Fruit fly (Drosophila melanogaster) whole organism, embryonic: ENCODE results near the gene CG12301.

ENCODE experiments used
- Atf3 ChIP-seq: fragments of 200-800 bp; sonication (Bioruptor generic); optimal IDR thresholded peaks from 3 replicates; lab custom pipeline; 2016; ENCODE audit warnings: missing biosample characterization, missing genetic modification characterization
- CG11723 ChIP-seq: fragments of 200-800 bp; sonication (Bioruptor generic); optimal IDR thresholded peaks from 2 replicates; lab custom pipeline; 2017; ENCODE audit warnings: missing biosample characterization, mild to moderate bottlenecking, missing genetic modification characterization
- CG12219 ChIP-seq: fragments of 200-800 bp; sonication (Bioruptor generic); optimal IDR thresholded peaks from 3 replicates; lab custom pipeline; 2018; ENCODE audit warnings: missing biosample characterization, mild to moderate bottlenecking, missing genetic modification characterization
- CG1792 ChIP-seq: fragments of 200-800 bp; sonication (Bioruptor generic); optimal IDR thresholded peaks from 2 replicates; lab custom pipeline; 2016; ENCODE audit warnings: missing biosample characterization, missing genetic modification characterization
- CG33557 ChIP-seq: fragments of 200-800 bp; sonication (Bioruptor generic); optimal IDR thresholded peaks from 2 replicates; lab custom pipeline; 2019; ENCODE audit warnings: missing biosample characterization, mild to moderate bottlenecking, missing genetic modification characterization, moderate library complexity
- CG3995 ChIP-seq: fragments of 200-800 bp; sonication (Bioruptor generic); optimal IDR thresholded peaks from 3 replicates; lab custom pipeline; 2016; ENCODE audit warnings: missing biosample characterization, missing genetic modification characterization
- CG4282 ChIP-seq: fragments of 200-800 bp; sonication (Bioruptor generic); optimal IDR thresholded peaks from 2 replicates; lab custom pipeline; 2016; ENCODE audit warnings: missing biosample characterization, missing genetic modification characterization
- CG5953 ChIP-seq: fragments of 200-800 bp; sonication (Bioruptor generic); IDR thresholded peaks from 2 replicates; pipeline ENCODE4 v1.3.6; 2022; ENCODE audit warnings: missing biosample characterization, missing genetic modification characterization
- CG6254 ChIP-seq: fragments of 200-800 bp; sonication (Bioruptor generic); optimal IDR thresholded peaks from 3 replicates; lab custom pipeline; 2017; ENCODE audit warnings: mild to moderate bottlenecking, missing biosample characterization, missing genetic modification reagents, missing genetic modification characterization
- CG6765 ChIP-seq: fragments of 200-800 bp; sonication (Bioruptor generic); optimal IDR thresholded peaks from 3 replicates; lab custom pipeline; 2017; ENCODE audit warnings: missing biosample characterization, mild to moderate bottlenecking, missing genetic modification characterization
- CG7556 ChIP-seq: fragments of 200-800 bp; sonication (Bioruptor generic); optimal IDR thresholded peaks from 2 replicates; lab custom pipeline; 2017; ENCODE audit warnings: missing biosample characterization, mild to moderate bottlenecking, missing genetic modification characterization
- CG7928 ChIP-seq: fragments of 200-800 bp; sonication (Bioruptor generic); optimal IDR thresholded peaks from 2 replicates; lab custom pipeline; 2017; ENCODE audit warnings: missing biosample characterization, mild to moderate bottlenecking, missing genetic modification characterization
- CG8281 ChIP-seq: fragments of 200-800 bp; sonication (Bioruptor generic); optimal IDR thresholded peaks from 2 replicates; lab custom pipeline; 2018; ENCODE audit warnings: missing biosample characterization, mild to moderate bottlenecking, missing genetic modification characterization, moderate library complexity
- CG8290 ChIP-seq, 3 experiments: fragments of 200-800 bp; sonication (Bioruptor generic); optimal IDR thresholded peaks; 2 replicates each; lab custom pipeline; 2016 to 2019; ENCODE audit warnings: missing biosample characterization in 3 of 3, missing genetic modification characterization in 3 of 3, mild to moderate bottlenecking in 2 of 3, moderate library complexity in 1 of 3
- CG9727 ChIP-seq: fragments of 200-800 bp; sonication (Bioruptor generic); optimal IDR thresholded peaks from 3 replicates; lab custom pipeline; 2017; ENCODE audit warnings: missing biosample characterization, mild to moderate bottlenecking, missing genetic modification characterization
- CG9932 ChIP-seq: fragments of 200-800 bp; sonication (Bioruptor generic); IDR thresholded peaks from 2 replicates; pipeline ENCODE4 v1.3.6; 2022; ENCODE audit warnings: missing biosample characterization, missing genetic modification characterization
- CrebB ChIP-seq: fragments of 200-800 bp; sonication (Bioruptor generic); optimal IDR thresholded peaks from 3 replicates; lab custom pipeline; 2018; ENCODE audit warnings: missing biosample characterization, mild to moderate bottlenecking, missing genetic modification characterization
- D19A ChIP-seq: fragments of 200-800 bp; optimal IDR thresholded peaks from 3 replicates; lab custom pipeline; 2019; ENCODE audit warnings: missing biosample characterization, mild to moderate bottlenecking, missing genetic modification characterization, moderate library complexity
- D19B ChIP-seq: fragments of 200-800 bp; sonication (Bioruptor generic); optimal IDR thresholded peaks from 2 replicates; lab custom pipeline; 2017; ENCODE audit warnings: missing biosample characterization, mild to moderate bottlenecking, missing genetic modification characterization
- H15 ChIP-seq: fragments of 200-800 bp; sonication (Bioruptor generic); IDR thresholded peaks from 3 replicates; pipeline ENCODE4 v1.3.6; 2022; ENCODE audit warnings: missing biosample characterization, missing genetic modification characterization
- HHEX ChIP-seq: fragments of 200-800 bp; sonication (Bioruptor generic); optimal IDR thresholded peaks from 3 replicates; lab custom pipeline; 2017; ENCODE audit warnings: missing biosample characterization, mild to moderate bottlenecking, missing genetic modification characterization, missing genetic modification reagents
- Hey ChIP-seq: fragments of 200-800 bp; sonication (Bioruptor generic); optimal IDR thresholded peaks from 3 replicates; lab custom pipeline; 2018; ENCODE audit warnings: missing biosample characterization, mild to moderate bottlenecking, missing genetic modification characterization
- Oli ChIP-seq: fragments of 200-800 bp; sonication (Bioruptor generic); optimal IDR thresholded peaks from 2 replicates; lab custom pipeline; 2018; ENCODE audit warnings: missing biosample characterization, mild to moderate bottlenecking, missing genetic modification characterization, moderate library complexity
- Scr ChIP-seq: fragments of 200-800 bp; sonication (Bioruptor generic); IDR thresholded peaks from 2 replicates; pipeline ENCODE4 v1.3.6; 2022; ENCODE audit warnings: missing biosample characterization, missing genetic modification characterization; ENCODE audit not compliant: partially characterized antibody
- Stat92E ChIP-seq, 3 experiments: fragments of >200 bp in 2 of 3; fragments of 200-800 bp in 1 of 3; sonication (Bioruptor generic) in 1 of 3; optimal IDR thresholded peaks; 2 replicates each; lab custom pipeline; 2017 to 2019; ENCODE audit warnings: missing biosample characterization in 3 of 3, missing genetic modification characterization in 3 of 3, mild to moderate bottlenecking in 1 of 3, moderate library complexity in 1 of 3
- al ChIP-seq: fragments of 200-800 bp; sonication (Bioruptor generic); IDR thresholded peaks from 2 replicates; pipeline ENCODE4 v1.3.6; 2022; ENCODE audit warnings: missing biosample characterization, missing genetic modification characterization
- bbx ChIP-seq: fragments of 200-800 bp; sonication (Bioruptor generic); IDR thresholded peaks from 2 replicates; pipeline ENCODE4 v1.3.6; 2022; ENCODE audit warnings: missing biosample characterization, missing genetic modification characterization; ENCODE audit not compliant: partially characterized antibody
- dmrt11E ChIP-seq: fragments of 200-800 bp; sonication (Bioruptor generic); optimal IDR thresholded peaks from 3 replicates; lab custom pipeline; 2018; ENCODE audit warnings: missing biosample characterization, mild to moderate bottlenecking, missing genetic modification characterization, moderate library complexity
- dmrt99B ChIP-seq: fragments of 200-800 bp; sonication (Bioruptor generic); optimal IDR thresholded peaks from 2 replicates; lab custom pipeline; 2018; ENCODE audit warnings: missing biosample characterization, mild to moderate bottlenecking, missing genetic modification characterization, moderate library complexity
- eyg ChIP-seq: fragments of 200-800 bp; sonication (Bioruptor generic); optimal IDR thresholded peaks from 3 replicates; lab custom pipeline; 2016; ENCODE audit warnings: missing biosample characterization, missing genetic modification characterization
- fru ChIP-seq: fragments of >200 bp; optimal IDR thresholded peaks from 2 replicates; lab custom pipeline; 2017
- grau ChIP-seq: fragments of 200-800 bp; optimal IDR thresholded peaks from 3 replicates; lab custom pipeline; 2019; ENCODE audit warnings: missing biosample characterization, mild to moderate bottlenecking, missing genetic modification characterization, moderate library complexity
- gt ChIP-seq: fragments of 200-800 bp; sonication (Bioruptor generic); IDR thresholded peaks from 2 replicates; pipeline ENCODE4 v1.3.6; 2022; ENCODE audit warnings: missing biosample characterization, missing genetic modification characterization
- hbn ChIP-seq: fragments of 200-800 bp; sonication (Bioruptor generic); IDR thresholded peaks from 2 replicates; pipeline ENCODE4 v1.3.6; 2022; ENCODE audit warnings: missing biosample characterization, missing genetic modification characterization; ENCODE audit not compliant: partially characterized antibody
- knrl ChIP-seq: fragments of 200-800 bp; sonication (Bioruptor generic); IDR thresholded peaks from 3 replicates; pipeline ENCODE4 v1.3.6; 2022; ENCODE audit warnings: missing biosample characterization, missing genetic modification characterization; ENCODE audit not compliant: partially characterized antibody
- lov ChIP-seq, 2 experiments: fragments of 200-800 bp in 1 of 2; fragments of >200 bp in 1 of 2; sonication (Bioruptor generic) in 1 of 2; IDR thresholded peaks in 1 of 2; optimal IDR thresholded peaks in 1 of 2; 2 replicates in 1 of 2; 3 replicates in 1 of 2; pipeline versions ENCODE4 v1.3.6 to Lab custom; 2017 to 2022; ENCODE audit warnings: missing biosample characterization in 1 of 2, missing genetic modification characterization in 1 of 2
- onecut ChIP-seq: fragments of 200-800 bp; sonication (Bioruptor generic); IDR thresholded peaks from 2 replicates; pipeline ENCODE4 v1.3.6; 2022; ENCODE audit warnings: missing biosample characterization, missing genetic modification characterization
- p53 ChIP-seq: fragments of 200-800 bp; sonication (Bioruptor generic); optimal IDR thresholded peaks from 2 replicates; lab custom pipeline; 2016; ENCODE audit warnings: missing biosample characterization, missing genetic modification characterization
- pita ChIP-seq: fragments of 200-800 bp; sonication (Bioruptor generic); optimal IDR thresholded peaks from 2 replicates; lab custom pipeline; 2017; ENCODE audit warnings: missing biosample characterization, mild to moderate bottlenecking, missing genetic modification characterization
- psq ChIP-seq: fragments of 200-800 bp; sonication (Bioruptor generic); optimal IDR thresholded peaks from 2 replicates; lab custom pipeline; 2017; ENCODE audit warnings: missing biosample characterization, missing genetic modification characterization
- sima ChIP-seq: fragments of 200-800 bp; sonication (Bioruptor generic); optimal IDR thresholded peaks from 2 replicates; lab custom pipeline; 2016; ENCODE audit warnings: missing biosample characterization, missing genetic modification characterization
- slp2 ChIP-seq: fragments of 200-800 bp; sonication (Bioruptor generic); optimal IDR thresholded peaks from 2 replicates; lab custom pipeline; 2016; ENCODE audit warnings: missing biosample characterization, missing genetic modification characterization
- ssp ChIP-seq: fragments of 200-800 bp; sonication (Bioruptor generic); IDR thresholded peaks from 2 replicates; pipeline ENCODE4 v1.3.6; 2022; ENCODE audit warnings: missing biosample characterization, missing genetic modification characterization
- stc ChIP-seq: fragments of 200-800 bp; sonication (Bioruptor generic); IDR thresholded peaks from 2 replicates; pipeline ENCODE4 v1.3.6; 2022; ENCODE audit warnings: missing biosample characterization, missing genetic modification characterization
- vvl ChIP-seq: fragments of 200-800 bp; sonication (Bioruptor generic); IDR thresholded peaks from 2 replicates; pipeline ENCODE4 v1.3.6; 2022; ENCODE audit warnings: missing biosample characterization, missing genetic modification characterization
- wdn ChIP-seq: fragments of 200-800 bp; sonication (Bioruptor generic); IDR thresholded peaks from 2 replicates; pipeline ENCODE4 v1.3.6; 2022; ENCODE audit warnings: missing biosample characterization, missing genetic modification characterization
- zen2 ChIP-seq: fragments of 200-800 bp; sonication (Bioruptor generic); IDR thresholded peaks from 3 replicates; pipeline ENCODE4 v1.3.6; 2022; ENCODE audit warnings: missing biosample characterization, missing genetic modification characterization; ENCODE audit not compliant: partially characterized antibody
- zf30C ChIP-seq: fragments of 200-800 bp; sonication (Bioruptor generic); optimal IDR thresholded peaks from 3 replicates; lab custom pipeline; 2018; ENCODE audit warnings: missing biosample characterization, mild to moderate bottlenecking, missing genetic modification characterization
- zfh1 ChIP-seq: fragments of 200-800 bp; sonication (Bioruptor generic); IDR thresholded peaks from 3 replicates; pipeline ENCODE4 v1.3.6; 2022; ENCODE audit warnings: missing biosample characterization, missing genetic modification characterization

CG12301 gene

DNA sequence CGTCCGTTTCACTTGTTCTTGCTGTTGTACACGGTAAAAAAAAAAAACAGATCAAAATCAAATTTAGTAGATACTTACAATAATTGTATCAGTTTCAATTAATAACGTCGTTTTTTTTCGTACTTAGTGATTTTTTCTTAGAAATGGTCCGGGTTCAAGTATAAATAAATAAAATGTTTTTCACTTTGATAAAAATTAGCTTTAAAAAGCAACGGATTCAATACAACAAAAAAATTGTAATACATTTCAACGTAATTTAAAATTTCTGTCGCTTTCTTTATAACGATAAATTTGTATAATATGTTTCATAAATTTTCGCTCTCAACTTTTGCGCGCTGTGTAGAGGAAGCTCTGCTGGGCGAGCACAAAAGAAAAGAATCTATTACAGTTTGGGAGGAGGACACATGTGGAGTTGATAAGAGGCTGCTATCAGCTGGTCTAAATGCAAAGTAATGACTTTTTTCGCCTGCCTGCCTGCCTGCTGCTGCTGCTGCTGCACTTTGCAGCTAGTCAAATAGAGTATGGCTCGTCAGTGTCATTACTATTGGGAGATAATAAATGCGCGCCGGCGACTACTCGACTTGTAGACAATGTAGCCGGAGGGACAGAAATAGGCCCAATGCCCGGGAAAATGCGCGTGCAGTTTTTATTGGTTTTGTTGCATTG lies 42.6 kb upstream of the CG12301 start (continued):
- TF ChIP-seq D19A (tag; lab: Kevin White, UChicago) (peak; percentile 58), CG9932 (no peak), Stat92E (GFP tag; optimal IDR thresholded peaks at IDR 0.05; lab: Kevin White, UChicago) (no peak), onecut (GFP tag; lab: Robert Waterston, UW) (no peak), vvl (GFP tag; lab: Robert Waterston, UW) (peak; percentile 35), wdn (GFP tag; lab: Robert Waterston, UW) (no peak), bbx (GFP tag; lab: Robert Waterston, UW) (no peak), stc (GFP tag; lab: Robert Waterston, UW) (peak; percentile 62), gt (GFP tag; lab: Robert Waterston, UW) (no peak), eyg (GFP tag; lab: Kevin White, UChicago) (no peak), D19B (GFP tag; lab: Kevin White, UChicago) (peak; percentile 4), CG9727 (GFP tag; lab: Kevin White, UChicago) (peak; percentile 89), lov (optimal IDR thresholded peaks at IDR 0.05; lab: Kevin White, UChicago) (no peak), lov (GFP tag; IDR thresholded peaks at IDR 0.05; lab: Robert Waterston, UW) (no peak), dmrt11E (tag; lab: Kevin White, UChicago) (peak; percentile 79), zf30C (GFP tag; lab: Kevin White, UChicago) (peak; percentile 44), grau (tag; lab: Kevin White, UChicago) (peak; percentile 78), CG6254 (peak; percentile 60), zfh1 (GFP tag; lab: Robert Waterston, UW) (no peak), Hey (tag; lab: Kevin White, UChicago) (no peak), CG33557 (GFP tag; lab: Kevin White, UChicago) (peak; percentile 46), H15 (GFP tag; lab: Robert Waterston, UW) (no peak), Atf3 (GFP tag; lab: Kevin White, UChicago) (no peak), CG5953 (GFP tag; lab: Robert Waterston, UW) (no peak), CG3995 (GFP tag; lab: Kevin White, UChicago) (no peak), slp2 (GFP tag; lab: Kevin White, UChicago) (peak; percentile 32), CG1792 (no peak), hbn (GFP tag; lab: Robert Waterston, UW) (no peak), CG6765 (GFP tag; lab: Kevin White, UChicago) (no peak), HHEX (peak; percentile 63), CrebB (tag; lab: Kevin White, UChicago) (no peak), Oli (peak; percentile 78), CG8281 (tag; lab: Kevin White, UChicago) (peak; percentile 49), dmrt99B (tag; lab: Kevin White, UChicago) (peak; percentile 82), pita (GFP tag; lab: Kevin White, UChicago) (no peak), CG7928 (GFP tag; lab: Kevin White, UChicago) (no peak), CG8290 (GFP tag; optimal IDR thresholded peaks at IDR 0.05; lab: Kevin White, UChicago) (no peak), CG8290 (tag; optimal IDR thresholded peaks at IDR 0.05; lab: Kevin White, UChicago) (no peak), zen2 (GFP tag; lab: Robert Waterston, UW) (no peak), fru (lab: Kevin White, UChicago) (no peak), sima (GFP tag; lab: Kevin White, UChicago) (no peak), CG7556 (peak; percentile 82), CG4282 (no peak), ssp (peak; percentile 19; the same call in 1 of the 2 replicates), psq (no peak), CG12219 (GFP tag; lab: Kevin White, UChicago) (peak; percentile 0), p53 (GFP tag; lab: Kevin White, UChicago) (no peak), Scr (GFP tag; lab: Robert Waterston, UW) (no peak), al (GFP tag; lab: Robert Waterston, UW) (no peak), CG11723 (GFP tag; lab: Kevin White, UChicago) (peak; percentile 15), knrl (no peak)
